Worm (Caenorhabditis elegans): ENCODE data around the gene F54D5.9.
A peak's percentile ranks its signal among the peaks of the same experiment; 100 is the strongest.

Gene F54D5.9

ce11 chrII:11492843-11493242 lies 51.8 kb downstream of the F54D5.9 start, which contains the start of gene hacl-1:
hacl-1 (minus strand) TSS chrII:11492963.
- TF ChIP-seq nhr-80 (tag; optimal IDR thresholded peaks at IDR 0.05) (peak; percentile 21), lin-54 (GFP tag; optimal IDR thresholded peaks at IDR 0.05) (peak; percentile 6), F39B2.1 (GFP tag; IDR thresholded peaks at IDR 0.05) (no peak), repo-1 (tag; optimal IDR thresholded peaks at IDR 0.05) (no peak), ekl-4 (GFP tag; IDR thresholded peaks at IDR 0.05) (no peak), zfh-2 (GFP tag; conservative IDR thresholded peaks at IDR 0.05) (no peak), C17E4.6 (GFP tag; IDR thresholded peaks at IDR 0.05) (no peak), F33H1.4 (GFP tag; IDR thresholded peaks at IDR 0.05) (no peak), Y95B8A.8 (GFP tag; IDR thresholded peaks at IDR 0.05) (no peak), ceh-58 (GFP tag; IDR thresholded peaks at IDR 0.05) (no peak), pha-4 (tag; optimal IDR thresholded peaks at IDR 0.05) (no peak), hmg-20 (GFP tag; IDR thresholded peaks at IDR 0.05) (no peak), nfyb-1 (GFP tag; IDR thresholded peaks at IDR 0.05) (0 out of 2 replicates have a peak, but pooled peaks have one; percentile 15), F22D6.2 (tag; optimal IDR thresholded peaks at IDR 0.05) (no peak), xnd-1 (tag; optimal IDR thresholded peaks at IDR 0.05) (no peak), hlh-26 (GFP tag; conservative IDR thresholded peaks at IDR 0.05) (no peak), lin-40 (tag; optimal IDR thresholded peaks at IDR 0.05) (peak; percentile 9), F57C9.4 (tag; optimal IDR thresholded peaks at IDR 0.05) (no peak)
